Worm (Caenorhabditis elegans) whole organism, late embryonic: Measurements from ENCODE around the gene F22E5.8.
A peak's percentile ranks its signal among the peaks of the same experiment; 100 is the strongest.
"Not testable (repeated sequence)": the region's sequence is repeated elsewhere in the genome, so short reads cannot be mapped to it uniquely, and the experiment has no call there.

ENCODE experiments used
- K02D7.2 ChIP-seq: sonication (generic microtip); optimal IDR thresholded peaks from 2 replicates; lab custom pipeline; 2017; ENCODE audit warnings: mild to moderate bottlenecking, missing genetic modification characterization, missing compliant biosample characterization
- Y22D7AL.16 ChIP-seq: sonication (generic microtip); optimal IDR thresholded peaks from 2 replicates; lab custom pipeline; 2016; ENCODE audit warnings: missing genetic modification characterization, missing compliant biosample characterization
- ahr-1 ChIP-seq: sonication (generic microtip); optimal IDR thresholded peaks from 2 replicates; lab custom pipeline; 2016; ENCODE audit warnings: missing genetic modification characterization, missing compliant biosample characterization
- ceh-19 ChIP-seq: fragments of 200-800 bp; sonication (Bioruptor generic); optimal IDR thresholded peaks from 2 replicates; lab custom pipeline; 2018; ENCODE audit warnings: mild to moderate bottlenecking, missing genetic modification characterization, missing compliant biosample characterization
- ceh-2 ChIP-seq: sonication (generic microtip); optimal IDR thresholded peaks from 2 replicates; lab custom pipeline; 2016; ENCODE audit warnings: missing genotype, missing genetic modification characterization, missing compliant biosample characterization
- ceh-31 ChIP-seq: sonication (generic microtip); optimal IDR thresholded peaks from 2 replicates; lab custom pipeline; 2016; ENCODE audit warnings: missing genetic modification characterization, missing compliant biosample characterization
- che-1 ChIP-seq: sonication (generic microtip); optimal IDR thresholded peaks from 2 replicates; lab custom pipeline; 2016; ENCODE audit warnings: mild to moderate bottlenecking, missing genetic modification characterization, missing compliant biosample characterization
- dve-1 ChIP-seq: sonication (generic microtip); optimal IDR thresholded peaks from 2 replicates; lab custom pipeline; 2017; ENCODE audit warnings: antibody characterized with exemption, mild to moderate bottlenecking, missing genetic modification characterization, missing compliant biosample characterization
- elt-2 ChIP-seq: sonication (generic microtip); optimal IDR thresholded peaks from 2 replicates; lab custom pipeline; 2016; ENCODE audit warnings: missing genetic modification reagents, missing genetic modification characterization, missing compliant biosample characterization
- elt-4 ChIP-seq: sonication (generic microtip); optimal IDR thresholded peaks from 2 replicates; lab custom pipeline; 2016; ENCODE audit warnings: missing genetic modification characterization, missing compliant biosample characterization
- gmeb-2 ChIP-seq: sonication (generic microtip); optimal IDR thresholded peaks from 2 replicates; lab custom pipeline; 2016; ENCODE audit warnings: missing genetic modification characterization, inconsistent platforms, missing compliant biosample characterization
- lim-6 ChIP-seq: sonication (generic microtip); optimal IDR thresholded peaks from 2 replicates; lab custom pipeline; 2016; ENCODE audit warnings: missing genetic modification characterization, missing compliant biosample characterization
- lin-11 ChIP-seq: fragments of 200-800 bp; sonication (Bioruptor generic); optimal IDR thresholded peaks from 2 replicates; lab custom pipeline; 2018; ENCODE audit warnings: mild to moderate bottlenecking, missing genetic modification characterization, missing compliant biosample characterization
- nfya-1 ChIP-seq: sonication (generic microtip); optimal IDR thresholded peaks from 2 replicates; lab custom pipeline; 2017; ENCODE audit warnings: missing genetic modification characterization, mild to moderate bottlenecking, missing compliant biosample characterization, antibody characterized with exemption, moderate library complexity
- nhr-11 ChIP-seq: fragments of 150-350 bp; optimal IDR thresholded peaks from 2 replicates; lab custom pipeline; 2014; ENCODE audit warnings: missing biosample characterization, missing genetic modification characterization
- nhr-232 ChIP-seq: sonication (generic microtip); optimal IDR thresholded peaks from 2 replicates; lab custom pipeline; 2016; ENCODE audit warnings: missing genetic modification characterization, missing compliant biosample characterization
- pag-3 ChIP-seq: sonication (generic microtip); optimal IDR thresholded peaks from 2 replicates; lab custom pipeline; 2016; ENCODE audit warnings: missing compliant biosample characterization, missing genetic modification characterization, borderline replicate concordance
- pat-9 ChIP-seq: fragments of 200-800 bp; sonication (Bioruptor generic); optimal IDR thresholded peaks from 2 replicates; lab custom pipeline; 2018; ENCODE audit warnings: mild to moderate bottlenecking, missing genetic modification characterization, moderate library complexity, missing compliant biosample characterization
- pax-1 ChIP-seq: fragments of 150-350 bp; optimal IDR thresholded peaks from 2 replicates; lab custom pipeline; 2014; ENCODE audit warnings: missing biosample characterization, missing genetic modification characterization
- pha-2 ChIP-seq: sonication (generic microtip); optimal IDR thresholded peaks from 2 replicates; lab custom pipeline; 2017; ENCODE audit warnings: mild to moderate bottlenecking, missing genetic modification characterization, missing compliant biosample characterization
- pha-4 ChIP-seq: fragments of 150-350 bp; optimal IDR thresholded peaks from 2 replicates; lab custom pipeline; 2018; ENCODE audit warnings: missing biosample characterization, missing genetic modification reagents, missing genetic modification characterization
- sox-2 ChIP-seq: fragments of 200-800 bp; sonication (Bioruptor generic); IDR thresholded peaks from 2 replicates; pipeline ENCODE4 v1.3.6; 2022; ENCODE audit warnings: missing genetic modification reagents, missing genetic modification characterization, missing compliant biosample characterization
- sox-4 ChIP-seq: sonication (generic microtip); optimal IDR thresholded peaks from 2 replicates; lab custom pipeline; 2017; ENCODE audit warnings: mild to moderate bottlenecking, missing genetic modification characterization, inconsistent platforms, missing compliant biosample characterization
- ttx-3 ChIP-seq: sonication (generic microtip); optimal IDR thresholded peaks from 2 replicates; lab custom pipeline; 2016; ENCODE audit warnings: missing genetic modification reagents, missing genetic modification characterization, missing compliant biosample characterization
- unc-3 ChIP-seq, 2 experiments: fragments of 200-800 bp in 1 of 2; sonication (Bioruptor generic) in 1 of 2; sonication (generic microtip) in 1 of 2; conservative IDR thresholded peaks in 1 of 2; optimal IDR thresholded peaks in 1 of 2; 2 replicates each; pipeline versions ENCODE4 v1.3.6 to Lab custom; 2016 to 2022; ENCODE audit warnings: missing compliant biosample characterization in 2 of 2, missing genetic modification characterization in 2 of 2, missing genetic modification reagents in 1 of 2
- unc-42 ChIP-seq: sonication (generic microtip); optimal IDR thresholded peaks from 2 replicates; lab custom pipeline; 2016; ENCODE audit warnings: missing genotype, missing genetic modification characterization, missing compliant biosample characterization
- unc-55 ChIP-seq: sonication (generic microtip); optimal IDR thresholded peaks from 2 replicates; lab custom pipeline; 2017; ENCODE audit warnings: missing biosample characterization, missing genetic modification reagents, missing genetic modification characterization

The F22E5.8 gene

DNA sequence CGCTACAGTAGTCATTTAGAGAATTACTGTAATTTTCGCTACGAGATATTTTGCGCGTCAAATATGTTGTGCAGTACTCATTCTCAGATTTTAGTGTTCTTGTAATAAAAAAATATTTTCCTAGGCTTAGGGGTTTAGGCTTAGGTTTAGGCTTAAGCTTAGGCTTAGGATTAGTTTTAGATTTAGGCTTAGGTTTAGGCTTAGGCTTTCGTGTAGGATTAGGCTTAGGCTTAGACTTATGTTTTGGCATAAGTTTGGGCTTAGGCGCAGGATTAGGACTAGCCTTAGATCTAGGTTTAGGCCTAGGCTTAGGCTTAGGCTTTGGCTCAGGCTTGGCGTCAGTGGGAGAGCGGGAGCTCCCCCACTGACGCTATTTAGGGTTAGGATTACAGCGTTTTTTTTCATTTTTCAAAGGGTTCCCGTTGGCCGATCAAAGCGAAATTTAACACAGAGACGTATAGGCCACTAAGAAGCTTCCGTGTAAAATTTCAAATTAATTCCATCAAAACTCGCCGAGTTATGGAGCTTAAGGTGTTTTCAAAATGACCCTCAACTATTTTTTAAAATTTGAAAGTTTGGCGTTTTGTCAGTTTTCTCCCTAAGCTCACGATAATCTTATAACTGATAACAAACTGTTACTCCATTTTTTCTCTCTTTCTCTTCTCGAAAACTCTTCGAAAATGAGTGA, at the start of gene F22E5.8:
TSS of gene F22E5.8 (plus strand) at position 638 of the 688 bp plus-strand sequence.
- TF ChIP-seq dve-1 (tag; lab: Kevin White, UChicago), result peak; percentile 75

ce11 chrII:2600176-2600575, 39.7 kb upstream of the F22E5.8 start, which contains the start of gene F33H12.1:
F33H12.1 (plus strand) TSS chrII:2600476.
- not testable (repeated sequence) for TF ChIP-seq pat-9 (tag; lab: Kevin White, UChicago); ahr-1; ttx-3 (tag; lab: Kevin White, UChicago)

ce11 chrII:2600931-2601330, 38.9 kb upstream of the F22E5.8 start:
- TF ChIP-seq lin-11 (no peak), pha-2 (tag; lab: Kevin White, UChicago) (no peak)

DNA sequence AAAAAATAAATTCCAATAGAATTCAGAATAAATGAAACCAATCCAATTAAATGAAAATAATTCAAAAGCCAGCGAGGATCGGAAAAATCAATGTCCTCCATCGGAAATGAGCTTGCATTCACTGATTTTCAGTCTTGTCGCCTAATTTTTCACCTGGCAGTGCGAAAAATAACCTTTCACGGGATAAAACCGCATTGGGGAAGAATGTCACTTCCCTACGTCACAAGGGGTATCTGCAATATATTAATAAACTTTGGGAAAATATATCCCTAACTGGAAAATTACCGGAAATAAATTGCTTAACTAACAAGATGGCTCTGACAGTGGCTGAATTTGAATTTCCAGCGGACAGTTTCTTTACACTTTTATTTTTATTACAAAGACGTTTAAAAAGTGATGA, 34.5 kb upstream of the F22E5.8 start, which contains the start of gene sri-77:
TSS of gene sri-77 (minus strand) at position 101 of the 400 bp plus-strand sequence.
- TF ChIP-seq nhr-232 (tag; lab: Kevin White, UChicago), result no peak
- TF ChIP-seq pag-3 (tag; lab: Kevin White, UChicago), result no peak
- no peak for TF ChIP-seq ceh-31 (tag; lab: Kevin White, UChicago)
- no peak for TF ChIP-seq unc-55 (GFP tag; lab: Kevin White, UChicago)
- no peak for TF ChIP-seq Y22D7AL.16
- no peak for TF ChIP-seq nfya-1
- TF ChIP-seq nhr-11 (tag; lab: Kevin White, UChicago), result no peak
- TF ChIP-seq che-1 (tag; lab: Kevin White, UChicago), result no peak
- no peak for TF ChIP-seq unc-3 (GFP tag; conservative IDR thresholded peaks at IDR 0.05; lab: Robert Waterston, UW)
- no peak for TF ChIP-seq unc-3 (tag; optimal IDR thresholded peaks at IDR 0.05; lab: Kevin White, UChicago)
- TF ChIP-seq pha-4 (tag; lab: Kevin White, UChicago), result no peak
- TF ChIP-seq elt-4, result no peak
- no peak for TF ChIP-seq gmeb-2 (tag; lab: Kevin White, UChicago)
- TF ChIP-seq ceh-19 (GFP tag; lab: Kevin White, UChicago), result no peak
- no peak for TF ChIP-seq pax-1 (tag; lab: Kevin White, UChicago)
- TF ChIP-seq elt-2, result no peak

DNA sequence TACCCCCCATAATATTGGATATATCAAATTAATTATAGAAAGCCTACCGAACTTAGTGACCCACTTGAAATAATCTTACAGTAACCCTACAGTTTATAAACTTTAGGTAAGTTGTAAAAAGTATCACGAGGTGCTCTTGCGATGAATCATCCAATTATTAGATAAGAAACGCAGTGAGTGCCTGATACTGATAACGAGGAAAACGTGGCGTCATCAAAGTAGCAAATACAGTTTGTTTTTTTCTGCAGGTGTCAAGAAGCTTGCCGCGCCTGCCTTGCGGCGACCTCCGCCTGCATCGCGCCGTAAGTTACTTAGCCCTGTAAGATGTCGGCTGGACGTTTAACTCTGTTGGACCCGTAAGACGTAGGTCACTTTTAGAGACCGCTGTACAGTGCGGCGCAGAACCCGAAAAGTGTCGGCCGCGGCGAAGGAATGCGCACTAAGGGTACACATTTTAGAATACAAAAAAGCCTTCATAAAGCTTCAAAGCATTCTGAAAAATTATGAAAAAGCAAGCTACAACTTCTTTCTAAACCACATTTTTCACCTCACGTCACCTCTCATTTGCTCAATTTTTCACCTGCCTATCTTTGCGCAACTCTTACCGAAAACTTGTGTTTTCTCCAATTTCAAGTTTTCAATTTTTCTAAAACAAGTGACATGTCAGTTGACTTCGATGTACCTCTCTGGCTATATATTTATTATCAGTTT, 29.5 kb upstream of the F22E5.8 start, which contains the start of gene sri-38:
TSS of gene sri-38 (plus strand) at position 661 of the 711 bp plus-strand sequence.
- TF ChIP-seq elt-2, result peak; percentile 86
- no peak for TF ChIP-seq lim-6
- TF ChIP-seq nhr-232 (tag; lab: Kevin White, UChicago), result no peak

DNA sequence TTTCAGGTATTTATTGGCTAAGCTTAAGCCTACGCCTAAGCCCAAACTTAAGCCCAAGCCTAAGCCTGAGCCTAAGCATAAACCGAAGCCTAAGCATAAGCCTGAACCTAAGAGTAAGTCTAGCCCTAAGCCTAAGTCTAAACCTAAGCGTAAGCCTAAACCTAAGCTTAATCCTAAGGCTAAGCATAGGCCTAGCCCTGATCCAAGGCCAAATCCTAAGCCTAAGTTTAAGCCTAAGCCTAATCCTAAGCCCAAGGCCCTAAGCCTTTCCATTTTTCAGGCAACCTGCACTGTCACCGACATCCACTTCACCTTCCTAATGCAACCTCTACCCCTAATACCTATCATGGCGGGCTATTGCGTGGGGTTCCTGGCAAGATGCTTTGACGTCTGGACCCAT, 28.8 kb upstream of the F22E5.8 start:
- no peak for TF ChIP-seq unc-42 (tag; lab: Kevin White, UChicago)
- no peak for TF ChIP-seq unc-3 (GFP tag; conservative IDR thresholded peaks at IDR 0.05; lab: Robert Waterston, UW)
- no peak for TF ChIP-seq unc-3 (tag; optimal IDR thresholded peaks at IDR 0.05; lab: Kevin White, UChicago)
- no peak for TF ChIP-seq elt-2
- TF ChIP-seq K02D7.2, result no peak
- no peak for TF ChIP-seq ceh-2 (tag; lab: Kevin White, UChicago)
- TF ChIP-seq sox-4 (tag; lab: Kevin White, UChicago), result no peak
- no peak for TF ChIP-seq sox-2 (GFP tag; lab: Robert Waterston, UW)
- no peak for TF ChIP-seq pha-4 (tag; lab: Kevin White, UChicago)
- peak; percentile 56 for TF ChIP-seq dve-1 (tag; lab: Kevin White, UChicago)
